Worm (Caenorhabditis elegans): ENCODE results near the gene F20D6.1.

DNA sequence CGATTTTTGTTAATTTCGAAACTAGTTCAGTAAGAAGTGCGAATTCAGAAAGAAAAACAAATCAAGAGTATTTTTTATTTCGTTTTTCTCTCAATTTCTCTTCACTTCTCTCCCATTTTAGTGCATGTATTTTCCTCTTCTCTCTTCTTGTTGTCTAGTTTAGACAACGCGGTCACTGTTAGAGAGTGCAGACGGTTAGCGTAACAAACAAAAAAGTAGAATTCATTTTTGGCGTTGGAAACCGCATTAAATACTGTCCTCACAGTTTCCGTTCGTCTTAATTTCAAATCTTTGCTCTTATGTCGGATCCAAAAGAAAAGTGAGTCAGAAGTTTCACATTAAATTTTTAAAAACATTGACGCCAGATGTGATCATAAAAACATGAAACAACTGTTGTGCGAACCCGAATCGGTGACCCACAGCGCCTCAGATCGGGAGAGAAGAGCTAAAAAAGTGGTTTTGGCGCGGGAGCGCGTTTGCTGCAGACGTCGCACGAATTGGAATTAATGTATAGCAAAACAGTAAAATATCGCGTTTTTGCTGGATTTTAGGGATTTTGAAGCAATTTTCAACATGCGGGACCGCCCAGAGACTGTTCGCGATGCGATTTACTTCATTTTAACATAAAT lies 11.5 kb upstream of the F20D6.1 start, which contains the start of gene srp-7:
- TF ChIP-seq W03F9.2 (tag; optimal IDR thresholded peaks at IDR 0.05) (no peak), him-1 (tag; optimal IDR thresholded peaks at IDR 0.05) (no peak)

Measured in whole organism, L4/young adult.